Worm (Caenorhabditis elegans): ENCODE data around the gene R02F11.11.

ce11 chrV:4805847-4806246, 14.2 kb downstream of the R02F11.11 start, which contains the start of gene R02F11.3:
- TF ChIP-seq dao-5 (tag; optimal IDR thresholded peaks at IDR 0.05) (no peak), W03F9.2 (tag; optimal IDR thresholded peaks at IDR 0.05) (no peak), him-1 (tag; optimal IDR thresholded peaks at IDR 0.05) (no peak)
